Worm (Caenorhabditis elegans) whole organism, L3 larva: Measurements from ENCODE around the gene F53F8.3.

Source experiments
- R02D3.7 ChIP-seq: fragments of 150-350 bp; optimal IDR thresholded peaks from 2 replicates; lab custom pipeline; 2014; ENCODE audit warnings: missing biosample characterization, missing genetic modification characterization
- ZK546.5 ChIP-seq: sonication (generic microtip); optimal IDR thresholded peaks from 2 replicates; lab custom pipeline; 2017; ENCODE audit warnings: missing biosample characterization, missing genetic modification characterization
- ceh-28 ChIP-seq: fragments of 150-350 bp; optimal IDR thresholded peaks from 2 replicates; lab custom pipeline; 2014; ENCODE audit warnings: missing biosample characterization, missing genetic modification reagents, missing genetic modification characterization
- ceh-82 ChIP-seq: fragments of 150-350 bp; optimal IDR thresholded peaks from 2 replicates; lab custom pipeline; 2014; ENCODE audit warnings: missing biosample characterization, missing genetic modification characterization
- ceh-9 ChIP-seq: sonication (generic microtip); optimal IDR thresholded peaks from 2 replicates; lab custom pipeline; 2018; ENCODE audit warnings: missing biosample characterization, missing genetic modification characterization
- egl-27 ChIP-seq: sonication (generic microtip); optimal IDR thresholded peaks from 4 replicates; lab custom pipeline; 2017; ENCODE audit warnings: missing biosample characterization, missing genetic modification reagents, missing genetic modification characterization
- elt-2 ChIP-seq: sonication (generic microtip); optimal IDR thresholded peaks from 2 replicates; lab custom pipeline; 2016; ENCODE audit warnings: missing genetic modification reagents, mild to moderate bottlenecking, missing genetic modification characterization, missing compliant biosample characterization
- elt-3 ChIP-seq, 3 experiments: fragments of 150-350 bp in 1 of 3; sonication (generic microtip) in 2 of 3; optimal IDR thresholded peaks; 2 replicates in 2 of 3; 4 replicates in 1 of 3; lab custom pipeline; 2014 to 2017; ENCODE audit warnings: missing biosample characterization in 3 of 3, missing genetic modification characterization in 3 of 3
- eor-1 ChIP-seq, 2 experiments: fragments of 150-350 bp; optimal IDR thresholded peaks; 2 replicates each; lab custom pipeline; 2014 to 2018; ENCODE audit warnings: missing biosample characterization in 2 of 2, missing genetic modification characterization in 2 of 2
- hmg-11 ChIP-seq: sonication (generic microtip); optimal IDR thresholded peaks from 2 replicates; lab custom pipeline; 2016; ENCODE audit warnings: missing genetic modification characterization, missing compliant biosample characterization
- jun-1 ChIP-seq: fragments of 150-350 bp; optimal IDR thresholded peaks from 2 replicates; lab custom pipeline; 2014; ENCODE audit warnings: missing biosample characterization, missing genetic modification reagents, missing genetic modification characterization
- lin-15B ChIP-seq: fragments of 150-350 bp; optimal IDR thresholded peaks from 2 replicates; lab custom pipeline; 2014; ENCODE audit warnings: missing biosample characterization, missing genetic modification characterization
- lin-39 ChIP-seq: fragments of 150-350 bp; optimal IDR thresholded peaks from 2 replicates; lab custom pipeline; 2018; ENCODE audit warnings: missing biosample characterization, missing genetic modification reagents, missing genetic modification characterization
- lsy-12 ChIP-seq: sonication (generic microtip); optimal IDR thresholded peaks from 2 replicates; lab custom pipeline; 2016; ENCODE audit warnings: mild to moderate bottlenecking, missing genetic modification characterization, missing compliant biosample characterization
- mdl-1 ChIP-seq: fragments of 150-350 bp; optimal IDR thresholded peaks from 2 replicates; lab custom pipeline; 2014; ENCODE audit warnings: missing biosample characterization, missing genetic modification characterization
- mml-1 ChIP-seq: fragments of 150-350 bp; sonication (generic microtip); optimal IDR thresholded peaks from 3 replicates; lab custom pipeline; 2014; ENCODE audit warnings: missing biosample characterization, missing genetic modification characterization
- nhr-12 ChIP-seq: fragments of 150-350 bp; optimal IDR thresholded peaks from 2 replicates; lab custom pipeline; 2014; ENCODE audit warnings: missing biosample characterization, missing genetic modification characterization
- nhr-23 ChIP-seq: fragments of 150-350 bp; optimal IDR thresholded peaks from 2 replicates; lab custom pipeline; 2014; ENCODE audit warnings: missing biosample characterization, missing genetic modification reagents, missing genetic modification characterization
- nhr-237 ChIP-seq: fragments of 150-350 bp; optimal IDR thresholded peaks from 2 replicates; lab custom pipeline; 2014; ENCODE audit warnings: missing biosample characterization, missing genetic modification characterization
- nhr-25 ChIP-seq: sonication (generic microtip); optimal IDR thresholded peaks from 2 replicates; lab custom pipeline; 2017; ENCODE audit warnings: missing biosample characterization, missing genetic modification characterization
- nhr-43 ChIP-seq: sonication (generic microtip); optimal IDR thresholded peaks from 2 replicates; lab custom pipeline; 2016; ENCODE audit warnings: mild to moderate bottlenecking, missing genetic modification characterization, missing compliant biosample characterization; ENCODE audit not compliant: poor library complexity, severe bottlenecking
- nhr-67 ChIP-seq: fragments of 150-350 bp; optimal IDR thresholded peaks from 2 replicates; lab custom pipeline; 2014; ENCODE audit warnings: missing biosample characterization, missing genetic modification characterization
- nhr-76 ChIP-seq: fragments of 150-350 bp; sonication (generic microtip); optimal IDR thresholded peaks from 5 replicates; lab custom pipeline; 2014; ENCODE audit warnings: missing biosample characterization, missing genetic modification characterization
- pha-4 ChIP-seq: fragments of 150-350 bp; optimal IDR thresholded peaks from 2 replicates; lab custom pipeline; 2014; ENCODE audit warnings: missing biosample characterization, missing genetic modification reagents, missing genetic modification characterization
- pqm-1 ChIP-seq: fragments of 150-350 bp; optimal IDR thresholded peaks from 2 replicates; lab custom pipeline; 2017; ENCODE audit warnings: missing biosample characterization, missing genetic modification characterization, inconsistent platforms
- sea-2 ChIP-seq: fragments of 150-350 bp; sonication (generic microtip); optimal IDR thresholded peaks from 4 replicates; lab custom pipeline; 2014; ENCODE audit warnings: missing biosample characterization, missing genetic modification reagents, missing genetic modification characterization
- snpc-4 ChIP-seq: fragments of 150-350 bp; optimal IDR thresholded peaks from 2 replicates; lab custom pipeline; 2014; ENCODE audit warnings: missing biosample characterization, missing genetic modification characterization
- tbx-2 ChIP-seq: sonication (generic microtip); optimal IDR thresholded peaks from 2 replicates; lab custom pipeline; 2016; ENCODE audit warnings: mild to moderate bottlenecking, missing genetic modification characterization, missing compliant biosample characterization
- unc-39 ChIP-seq: sonication (generic microtip); optimal IDR thresholded peaks from 4 replicates; lab custom pipeline; 2017; ENCODE audit warnings: missing biosample characterization, missing genetic modification characterization
- unc-62 ChIP-seq: fragments of 150-350 bp; sonication (generic microtip); optimal IDR thresholded peaks from 4 replicates; lab custom pipeline; 2014; ENCODE audit warnings: missing biosample characterization, missing genetic modification reagents, missing genetic modification characterization
- zag-1 ChIP-seq: fragments of 150-350 bp; optimal IDR thresholded peaks from 2 replicates; lab custom pipeline; 2014; ENCODE audit warnings: missing biosample characterization, missing genetic modification characterization
- ztf-11 ChIP-seq: fragments of 150-350 bp; optimal IDR thresholded peaks from 2 replicates; lab custom pipeline; 2014; ENCODE audit warnings: missing biosample characterization, missing genetic modification characterization
- ztf-4 ChIP-seq: fragments of 150-350 bp; optimal IDR thresholded peaks from 2 replicates; lab custom pipeline; 2014; ENCODE audit warnings: missing biosample characterization, missing genetic modification characterization

The F53F8.3 gene

DNA sequence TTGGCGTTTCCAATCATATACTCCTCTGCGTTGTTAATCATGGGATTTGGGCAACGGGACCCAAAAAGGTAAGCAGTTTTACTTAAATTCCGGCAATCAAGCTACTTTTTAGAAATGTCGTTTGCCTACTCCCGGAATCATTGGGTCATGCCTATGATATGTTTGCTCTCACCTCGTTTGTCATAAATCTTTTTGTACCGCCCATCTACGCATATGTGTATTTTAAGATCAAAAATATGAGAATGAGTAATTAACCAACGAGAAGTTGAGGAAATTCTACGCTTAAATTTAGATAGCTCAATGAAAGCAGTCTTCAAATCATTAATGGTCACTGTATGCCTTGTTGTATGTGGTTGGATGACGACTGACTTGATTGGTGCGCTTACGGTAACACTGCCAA is 7.0 kb downstream of the F53F8.3 start:
- TF ChIP-seq R02D3.7 (tag; lab: Kevin White, UChicago) (no peak), pha-4 (tag; lab: Kevin White, UChicago) (no peak), nhr-237 (tag; lab: Kevin White, UChicago) (no peak), tbx-2 (tag; lab: Kevin White, UChicago) (no peak), snpc-4 (tag; lab: Kevin White, UChicago) (no peak), ztf-11 (tag; lab: Kevin White, UChicago) (no peak), nhr-25 (no peak), mdl-1 (tag; lab: Kevin White, UChicago) (no peak), elt-3 (tag; optimal IDR thresholded peaks at IDR 0.05; lab: Kevin White, UChicago) (no peak), lin-15B (tag; lab: Kevin White, UChicago) (no peak), unc-39 (no peak), ceh-9 (tag; lab: Kevin White, UChicago) (no peak), nhr-43 (tag; lab: Kevin White, UChicago) (no peak), ztf-4 (no peak), lsy-12 (tag; lab: Kevin White, UChicago) (no peak), pqm-1 (tag; lab: Kevin White, UChicago) (no peak), nhr-23 (tag; lab: Kevin White, UChicago) (no peak), unc-62 (no peak)
- TF ChIP-seq, all 47 proteins: peak for 0

ce11 chrV:20681824-20682223 is 7.5 kb downstream of the F53F8.3 start:
- no peak for TF ChIP-seq ceh-9 (tag; lab: Kevin White, UChicago)
- TF ChIP-seq snpc-4 (tag; lab: Kevin White, UChicago) = peak; percentile 2

DNA sequence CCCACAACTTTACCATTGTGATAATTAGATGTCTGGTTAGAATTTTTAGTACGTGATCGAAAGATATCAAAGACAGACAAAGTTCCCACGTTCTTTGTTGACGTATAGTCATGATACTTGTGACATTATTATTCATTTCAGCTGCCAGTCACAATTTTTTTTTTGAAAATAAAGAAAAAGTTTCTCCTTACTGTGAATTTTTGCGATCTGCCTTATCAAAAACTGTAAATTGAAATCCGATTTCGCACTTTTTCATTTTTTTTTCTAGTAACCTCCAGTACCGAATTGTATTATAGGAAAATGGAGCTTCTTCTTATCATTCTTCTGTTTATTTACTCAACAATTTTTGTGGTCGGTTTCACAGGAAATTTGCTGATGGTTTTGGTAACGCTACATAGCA is 8.2 kb downstream of the F53F8.3 start, which contains the start of gene srsx-35:
TSS of gene srsx-35 (plus strand) at position 301 of the 400 bp plus-strand sequence.
- TF ChIP-seq ZK546.5 (tag; lab: Kevin White, UChicago) (no peak), jun-1 (tag; lab: Kevin White, UChicago) (no peak), ztf-4 (no peak), lin-15B (tag; lab: Kevin White, UChicago) (no peak), eor-1 (tag; optimal IDR thresholded peaks at IDR 0.05; lab: Kevin White, UChicago) (no peak), mdl-1 (tag; lab: Kevin White, UChicago) (no peak), nhr-43 (tag; lab: Kevin White, UChicago) (no peak), elt-3 (tag; optimal IDR thresholded peaks at IDR 0.05; lab: Kevin White, UChicago) (no peak), unc-62 (no peak), lsy-12 (tag; lab: Kevin White, UChicago) (no peak), ceh-28 (tag; lab: Kevin White, UChicago) (no peak), ceh-9 (tag; lab: Kevin White, UChicago) (no peak), sea-2 (GFP tag; lab: Kevin White, UChicago) (no peak), ceh-82 (tag; lab: Kevin White, UChicago) (no peak), elt-2 (tag; lab: Kevin White, UChicago) (no peak), lin-39 (tag; lab: Kevin White, UChicago) (no peak), tbx-2 (tag; lab: Kevin White, UChicago) (no peak), nhr-12 (tag; lab: Kevin White, UChicago) (no peak)

DNA sequence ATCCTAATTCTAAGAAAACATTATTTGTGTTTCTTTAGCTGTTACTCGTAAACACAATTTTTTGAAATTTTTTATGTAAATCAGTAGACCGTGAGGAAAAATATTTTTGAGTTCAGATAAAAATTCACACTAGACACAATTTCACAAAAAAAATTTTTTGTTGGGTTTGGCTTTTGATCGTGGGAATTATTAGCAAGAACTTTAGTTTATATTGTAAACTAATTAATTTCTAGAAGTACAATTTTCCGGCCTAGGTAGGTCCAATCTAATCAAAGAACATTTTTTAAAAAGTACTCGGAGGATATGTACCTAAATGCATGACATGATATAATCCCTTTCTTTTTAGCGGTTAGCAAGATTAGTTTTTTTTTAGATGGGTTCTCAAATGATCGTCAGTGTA is 9.1 kb downstream of the F53F8.3 start:
- no peak for TF ChIP-seq nhr-76 (tag; lab: Kevin White, UChicago)
- no peak for TF ChIP-seq nhr-12 (tag; lab: Kevin White, UChicago)
- TF ChIP-seq lin-39 (tag; lab: Kevin White, UChicago) = no peak

DNA sequence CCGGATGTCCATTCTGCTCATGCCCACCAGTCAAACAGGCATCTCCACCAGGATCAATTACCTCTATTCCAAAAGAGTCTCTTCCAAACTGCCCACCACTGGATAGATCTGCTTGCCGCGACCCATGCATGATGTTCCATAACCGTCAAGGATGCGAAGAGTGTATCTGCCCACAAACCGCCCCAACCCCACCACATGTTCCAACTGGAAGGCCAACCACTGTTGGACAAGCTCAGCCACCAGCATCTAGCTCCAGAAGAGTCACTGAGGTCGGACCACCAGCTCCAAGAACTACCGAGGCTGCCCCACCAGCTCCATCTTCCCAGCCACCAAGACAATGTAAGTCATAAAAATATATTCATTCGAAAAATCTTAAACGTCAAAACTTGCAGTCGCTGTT is 18.7 kb downstream of the F53F8.3 start:
- TF ChIP-seq mml-1 (tag; lab: Kevin White, UChicago) (no peak), nhr-67 (tag; lab: Kevin White, UChicago) (no peak), ztf-11 (tag; lab: Kevin White, UChicago) (no peak), zag-1 (tag; lab: Kevin White, UChicago) (no peak), egl-27 (tag; lab: Kevin White, UChicago) (no peak), lin-39 (tag; lab: Kevin White, UChicago) (no peak), lsy-12 (tag; lab: Kevin White, UChicago) (no peak), elt-2 (tag; lab: Kevin White, UChicago) (no peak), hmg-11 (tag; lab: Kevin White, UChicago) (no peak), elt-3 (tag; optimal IDR thresholded peaks at IDR 0.05; lab: Kevin White, UChicago) (no peak)
- TF ChIP-seq, all 47 proteins: peak for 0
